Fruit fly (Drosophila melanogaster) whole organism, embryonic: ENCODE results near the gene CG12674.

Experiments used
- CG11504 ChIP-seq: fragments of 200-800 bp; sonication (Bioruptor generic); optimal IDR thresholded peaks from 3 replicates; lab custom pipeline; 2019; ENCODE audit warnings: missing biosample characterization, mild to moderate bottlenecking, missing genetic modification characterization, moderate library complexity
- CG12219 ChIP-seq: fragments of 200-800 bp; sonication (Bioruptor generic); optimal IDR thresholded peaks from 3 replicates; lab custom pipeline; 2018; ENCODE audit warnings: missing biosample characterization, mild to moderate bottlenecking, missing genetic modification characterization
- CG13424 ChIP-seq: fragments of 200-800 bp; sonication (Bioruptor generic); optimal IDR thresholded peaks from 2 replicates; lab custom pipeline; 2019; ENCODE audit warnings: missing biosample characterization, mild to moderate bottlenecking, missing genetic modification characterization, moderate library complexity
- CG15011 ChIP-seq: fragments of 200-800 bp; sonication (Bioruptor generic); optimal IDR thresholded peaks from 3 replicates; lab custom pipeline; 2018; ENCODE audit warnings: missing biosample characterization, mild to moderate bottlenecking, missing genetic modification characterization
- CG17359 ChIP-seq: fragments of 200-800 bp; sonication (Bioruptor generic); optimal IDR thresholded peaks from 3 replicates; lab custom pipeline; 2018; ENCODE audit warnings: missing biosample characterization, mild to moderate bottlenecking, missing genetic modification characterization, moderate library complexity
- CG18476 ChIP-seq: fragments of 200-800 bp; sonication (Bioruptor generic); optimal IDR thresholded peaks from 2 replicates; lab custom pipeline; 2016; ENCODE audit warnings: missing biosample characterization, mild to moderate bottlenecking, missing genetic modification characterization
- CG2116 ChIP-seq: fragments of 200-800 bp; sonication (Bioruptor generic); optimal IDR thresholded peaks from 3 replicates; lab custom pipeline; 2018; ENCODE audit warnings: missing biosample characterization, mild to moderate bottlenecking, missing genetic modification characterization
- CG30020 ChIP-seq: fragments of 200-800 bp; optimal IDR thresholded peaks from 2 replicates; lab custom pipeline; 2019; ENCODE audit warnings: missing biosample characterization, mild to moderate bottlenecking, missing genetic modification characterization, moderate library complexity
- CG3065 ChIP-seq: fragments of 200-800 bp; sonication (Bioruptor generic); optimal IDR thresholded peaks from 2 replicates; lab custom pipeline; 2016; ENCODE audit warnings: missing biosample characterization, missing genetic modification characterization
- CG3847 ChIP-seq: fragments of 200-800 bp; sonication (Bioruptor generic); IDR thresholded peaks from 2 replicates; pipeline ENCODE4 v1.3.6; 2022; ENCODE audit warnings: missing biosample characterization, missing genetic modification characterization
- CG4617 ChIP-seq: fragments of 200-800 bp; sonication (Bioruptor generic); optimal IDR thresholded peaks from 3 replicates; lab custom pipeline; 2016; ENCODE audit warnings: missing biosample characterization, missing genetic modification characterization, borderline replicate concordance
- CG6854 ChIP-seq: fragments of 200-800 bp; sonication (Bioruptor generic); optimal IDR thresholded peaks from 3 replicates; lab custom pipeline; 2017; ENCODE audit warnings: missing biosample characterization, mild to moderate bottlenecking, missing genetic modification characterization
- CG7271 ChIP-seq: fragments of 200-800 bp; sonication (Bioruptor generic); optimal IDR thresholded peaks from 2 replicates; lab custom pipeline; 2018; ENCODE audit warnings: missing biosample characterization, mild to moderate bottlenecking, missing genetic modification characterization, moderate library complexity
- CG7372 ChIP-seq: fragments of 200-800 bp; sonication (Bioruptor generic); IDR thresholded peaks from 2 replicates; pipeline ENCODE4 v1.3.6; 2022; ENCODE audit warnings: missing biosample characterization, missing genetic modification characterization
- CG7928 ChIP-seq: fragments of 200-800 bp; sonication (Bioruptor generic); optimal IDR thresholded peaks from 2 replicates; lab custom pipeline; 2017; ENCODE audit warnings: missing biosample characterization, mild to moderate bottlenecking, missing genetic modification characterization
- CG8765 ChIP-seq: fragments of 200-800 bp; sonication (Bioruptor generic); IDR thresholded peaks from 2 replicates; pipeline ENCODE4 v1.3.6; 2022; ENCODE audit warnings: missing biosample characterization, missing genetic modification characterization
- Chrac-16 ChIP-seq: fragments of 200-800 bp; sonication (Bioruptor generic); optimal IDR thresholded peaks from 3 replicates; lab custom pipeline; 2016; ENCODE audit warnings: missing biosample characterization, missing genetic modification characterization
- Dip2 ChIP-seq: fragments of 200-800 bp; sonication (Bioruptor generic); IDR thresholded peaks from 2 replicates; pipeline ENCODE4 v1.3.6; 2022; ENCODE audit warnings: missing biosample characterization, missing genetic modification characterization
- Dll ChIP-seq: fragments of 200-800 bp; sonication (Bioruptor generic); IDR thresholded peaks from 4 replicates; pipeline ENCODE4 v1.3.6; 2022; ENCODE audit warnings: missing biosample characterization, missing genetic modification characterization; ENCODE audit not compliant: partially characterized antibody
- Dp ChIP-seq: fragments of 200-800 bp; sonication (Bioruptor generic); optimal IDR thresholded peaks from 2 replicates; lab custom pipeline; 2018; ENCODE audit warnings: missing biosample characterization, mild to moderate bottlenecking, missing genetic modification characterization, moderate library complexity
- Eip74EF ChIP-seq, 2 experiments: fragments of 200-800 bp in 1 of 2; fragments of >200 bp in 1 of 2; sonication (Bioruptor generic) in 1 of 2; optimal IDR thresholded peaks; 2 replicates each; lab custom pipeline; 2017 to 2019; ENCODE audit warnings: missing biosample characterization in 2 of 2, missing genetic modification characterization in 2 of 2, mild to moderate bottlenecking in 1 of 2, moderate library complexity in 1 of 2
- HLH3B ChIP-seq: fragments of 200-800 bp; sonication (Bioruptor generic); IDR thresholded peaks from 2 replicates; pipeline ENCODE4 v1.3.6; 2022; ENCODE audit warnings: missing biosample characterization, missing genetic modification characterization
- Hr78 ChIP-seq, 2 experiments: fragments of 200-800 bp in 1 of 2; fragments of >200 bp in 1 of 2; sonication (Bioruptor generic) in 1 of 2; optimal IDR thresholded peaks; 2 replicates each; lab custom pipeline; 2017 to 2019; ENCODE audit warnings: missing biosample characterization in 2 of 2, missing genetic modification characterization in 2 of 2, mild to moderate bottlenecking in 1 of 2, moderate library complexity in 1 of 2
- MTF-1 ChIP-seq: fragments of 200-800 bp; sonication (Bioruptor generic); optimal IDR thresholded peaks from 2 replicates; lab custom pipeline; 2018; ENCODE audit warnings: missing biosample characterization, mild to moderate bottlenecking, missing genetic modification characterization, borderline replicate concordance
- Oaz ChIP-seq: fragments of 200-800 bp; sonication (Bioruptor generic); IDR thresholded peaks from 2 replicates; pipeline ENCODE4 v1.3.6; 2022; ENCODE audit warnings: missing biosample characterization, missing genetic modification characterization
- Ravus ChIP-seq: fragments of 200-800 bp; sonication (Bioruptor generic); IDR thresholded peaks from 2 replicates; pipeline ENCODE4 v1.3.6; 2022; ENCODE audit warnings: missing biosample characterization, missing genetic modification characterization
- Usf ChIP-seq: fragments of 200-800 bp; sonication (Bioruptor generic); optimal IDR thresholded peaks from 2 replicates; lab custom pipeline; 2017; ENCODE audit warnings: missing genotype, missing biosample characterization, missing genetic modification characterization
- Xbp1 ChIP-seq: fragments of 200-800 bp; sonication (Bioruptor generic); optimal IDR thresholded peaks from 3 replicates; lab custom pipeline; 2016; ENCODE audit warnings: missing biosample characterization, mild to moderate bottlenecking, missing genetic modification characterization
- abd-A ChIP-seq: fragments of 200-800 bp; sonication (Bioruptor generic); optimal IDR thresholded peaks from 3 replicates; lab custom pipeline; 2019; ENCODE audit warnings: missing biosample characterization, mild to moderate bottlenecking, missing genetic modification characterization, moderate library complexity
- aop ChIP-seq: fragments of 200-800 bp; sonication (Bioruptor generic); IDR thresholded peaks from 2 replicates; pipeline ENCODE4 v1.3.6; 2022; ENCODE audit warnings: missing biosample characterization, missing genetic modification characterization
- ara ChIP-seq: fragments of 200-800 bp; sonication (Bioruptor generic); IDR thresholded peaks from 2 replicates; pipeline ENCODE4 v1.3.6; 2022; ENCODE audit warnings: missing biosample characterization, missing genetic modification characterization
- bbx ChIP-seq: fragments of 200-800 bp; sonication (Bioruptor generic); IDR thresholded peaks from 2 replicates; pipeline ENCODE4 v1.3.6; 2022; ENCODE audit warnings: missing biosample characterization, missing genetic modification characterization; ENCODE audit not compliant: partially characterized antibody
- chif ChIP-seq, 2 experiments: fragments of 200-800 bp; sonication (Bioruptor generic); optimal IDR thresholded peaks; 3 replicates each; lab custom pipeline; 2016; ENCODE audit warnings: missing biosample characterization in 2 of 2, missing genetic modification characterization in 2 of 2
- chinmo ChIP-seq: fragments of 200-800 bp; sonication (Bioruptor generic); IDR thresholded peaks from 4 replicates; pipeline ENCODE4 v1.3.6; 2022; ENCODE audit warnings: missing biosample characterization, missing genetic modification characterization; ENCODE audit not compliant: partially characterized antibody
- dm ChIP-seq: fragments of 200-800 bp; sonication (Bioruptor generic); optimal IDR thresholded peaks from 3 replicates; lab custom pipeline; 2016; ENCODE audit warnings: missing biosample characterization, missing genetic modification characterization
- gt ChIP-seq: fragments of 200-800 bp; sonication (Bioruptor generic); IDR thresholded peaks from 2 replicates; pipeline ENCODE4 v1.3.6; 2022; ENCODE audit warnings: missing biosample characterization, missing genetic modification characterization
- ham ChIP-seq: fragments of 200-800 bp; sonication (Bioruptor generic); IDR thresholded peaks from 2 replicates; pipeline ENCODE4 v1.3.6; 2022; ENCODE audit warnings: missing biosample characterization, missing genetic modification characterization
- her ChIP-seq: fragments of 200-800 bp; sonication (Bioruptor generic); optimal IDR thresholded peaks from 2 replicates; lab custom pipeline; 2016; ENCODE audit warnings: missing biosample characterization, missing genetic modification characterization
- jumu ChIP-seq: fragments of 200-800 bp; sonication (Bioruptor generic); optimal IDR thresholded peaks from 3 replicates; lab custom pipeline; 2016; ENCODE audit warnings: missing biosample characterization, missing genetic modification characterization
- knrl ChIP-seq: fragments of 200-800 bp; sonication (Bioruptor generic); IDR thresholded peaks from 3 replicates; pipeline ENCODE4 v1.3.6; 2022; ENCODE audit warnings: missing biosample characterization, missing genetic modification characterization; ENCODE audit not compliant: partially characterized antibody
- lmd ChIP-seq: fragments of 200-800 bp; sonication (Bioruptor generic); IDR thresholded peaks from 2 replicates; pipeline ENCODE4 v1.3.6; 2022; ENCODE audit warnings: missing biosample characterization, missing genetic modification characterization
- luna ChIP-seq: fragments of 200-800 bp; sonication (Bioruptor generic); optimal IDR thresholded peaks from 2 replicates; lab custom pipeline; 2016; ENCODE audit warnings: missing biosample characterization, missing genetic modification characterization
- maf-S ChIP-seq: fragments of 200-800 bp; sonication (Bioruptor generic); optimal IDR thresholded peaks from 2 replicates; lab custom pipeline; 2016; ENCODE audit warnings: missing biosample characterization, missing genetic modification characterization
- oc ChIP-seq: fragments of 200-800 bp; sonication (Bioruptor generic); optimal IDR thresholded peaks from 2 replicates; lab custom pipeline; 2018; ENCODE audit warnings: missing biosample characterization, mild to moderate bottlenecking, missing genetic modification characterization, moderate library complexity
- scrt ChIP-seq: fragments of 200-800 bp; sonication (Bioruptor generic); optimal IDR thresholded peaks from 2 replicates; lab custom pipeline; 2018; ENCODE audit warnings: missing biosample characterization, mild to moderate bottlenecking, missing genetic modification characterization, moderate library complexity
- sisA ChIP-seq: fragments of 200-800 bp; sonication (Bioruptor generic); IDR thresholded peaks from 2 replicates; pipeline ENCODE4 v1.3.6; 2022; ENCODE audit warnings: missing biosample characterization, missing genetic modification characterization
- sqz ChIP-seq: fragments of 200-800 bp; sonication (Bioruptor generic); optimal IDR thresholded peaks from 3 replicates; lab custom pipeline; 2018; ENCODE audit warnings: missing biosample characterization, mild to moderate bottlenecking, missing genetic modification characterization
- tgo ChIP-seq: fragments of 200-800 bp; sonication (Bioruptor generic); IDR thresholded peaks from 3 replicates; pipeline ENCODE4 v1.3.6; 2022; ENCODE audit warnings: missing biosample characterization, missing genetic modification characterization
- trh ChIP-seq: fragments of 200-800 bp; sonication (Bioruptor generic); optimal IDR thresholded peaks from 2 replicates; lab custom pipeline; 2016; ENCODE audit warnings: missing biosample characterization, missing genetic modification characterization

The CG12674 gene

dm6 chr2L:2037551-2038252 lies 42.0 kb upstream of the CG12674 start (continued):
- TF ChIP-seq MTF-1 (GFP tag; lab: Kevin White, UChicago) (no peak), sqz (no peak), Oaz (GFP tag; lab: Robert Waterston, UW) (no peak), oc (no peak), dm (GFP tag; lab: Kevin White, UChicago) (peak; percentile 72), knrl (peak; percentile 97), Hr78 (GFP tag; optimal IDR thresholded peaks at IDR 0.05; lab: Kevin White, UChicago) (peak in 1 of 2 experiments; percentile 89), CG18476 (GFP tag; lab: Kevin White, UChicago) (no peak), sisA (GFP tag; lab: Robert Waterston, UW) (no peak), CG3065 (GFP tag; lab: Kevin White, UChicago) (no peak), CG7928 (peak; percentile 19), CG15011 (no peak), gt (GFP tag; lab: Robert Waterston, UW) (no peak), jumu (GFP tag; lab: Kevin White, UChicago) (peak; percentile 26), CG3847 (GFP tag; lab: Robert Waterston, UW) (peak; percentile 84), abd-A (tag; lab: Kevin White, UChicago) (no peak), lmd (GFP tag; lab: Robert Waterston, UW) (0 out of 2 replicates have a peak, but pooled peaks have one; percentile 21), chif (GFP tag; optimal IDR thresholded peaks at IDR 0.05; lab: Kevin White, UChicago) (no peak), CG2116 (peak; percentile 87), Usf (no peak), luna (GFP tag; lab: Kevin White, UChicago) (peak; percentile 14), CG7271 (tag; lab: Kevin White, UChicago) (no peak), maf-S (peak; percentile 22), chinmo (GFP tag; lab: Robert Waterston, UW) (peak; percentile 93), ara (GFP tag; lab: Robert Waterston, UW) (no peak), scrt (no peak), Dp (peak; percentile 97), CG12219 (GFP tag; lab: Kevin White, UChicago) (no peak), CG6854 (GFP tag; lab: Kevin White, UChicago) (no peak), Ravus (no peak), HLH3B (GFP tag; lab: Robert Waterston, UW) (no peak), aop (GFP tag; lab: Robert Waterston, UW) (no peak), CG11504 (tag; lab: Kevin White, UChicago) (peak; percentile 49), CG4617 (GFP tag; lab: Kevin White, UChicago) (peak; percentile 92), Dip2 (GFP tag; lab: Robert Waterston, UW) (no peak), CG8765 (no peak), Xbp1 (GFP tag; lab: Kevin White, UChicago) (peak; percentile 72), Dll (peak; percentile 93), CG7372 (no peak), CG30020 (tag; lab: Kevin White, UChicago) (no peak), bbx (GFP tag; lab: Robert Waterston, UW) (peak; percentile 90), ham (GFP tag; lab: Robert Waterston, UW) (no peak), CG17359 (tag; lab: Kevin White, UChicago) (no peak), Chrac-16 (no peak), tgo (GFP tag; lab: Robert Waterston, UW) (no peak), CG13424 (tag; lab: Kevin White, UChicago) (no peak), trh (no peak), her (GFP tag; lab: Kevin White, UChicago) (peak; percentile 29), Eip74EF (GFP tag; optimal IDR thresholded peaks at IDR 0.05; lab: Kevin White, UChicago) (no peak)
